Fruit fly (Drosophila melanogaster) whole organism: ENCODE results near the gene CG1847.

Experiments
- CG8478 ChIP-seq: fragments of >200 bp; optimal IDR thresholded peaks from 2 replicates; lab custom pipeline; 2018; ENCODE audit warnings: inconsistent platforms
- Dll ChIP-seq: fragments of >200 bp; optimal IDR thresholded peaks from 2 replicates; lab custom pipeline; 2017
- EcR ChIP-seq, 2 experiments: fragments of >200 bp; optimal IDR thresholded peaks; 2 replicates each; lab custom pipeline; 2017; ENCODE audit warnings: missing biosample characterization in 2 of 2, missing genetic modification characterization in 2 of 2, missing genetic modification reagents in 2 of 2
- psq ChIP-seq: fragments of >200 bp; optimal IDR thresholded peaks from 2 replicates; lab custom pipeline; 2017

DNA sequence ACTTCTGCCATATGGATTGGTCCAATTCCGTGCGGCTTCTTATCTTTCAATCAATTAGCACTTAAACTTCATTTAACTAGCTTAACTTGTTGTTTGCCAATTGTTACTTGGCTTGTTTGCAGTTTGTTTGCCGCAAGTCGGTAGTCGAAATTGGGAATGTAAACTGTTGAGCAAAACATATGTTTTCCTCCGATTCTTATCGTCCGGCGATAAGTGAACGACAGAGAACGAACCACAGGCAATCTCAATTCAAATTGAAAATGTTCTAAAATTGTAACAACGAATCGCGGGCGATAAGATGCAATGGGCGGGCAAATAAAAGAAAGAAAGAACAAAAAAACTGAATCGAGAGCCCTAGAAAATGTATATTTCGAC, 10.5 kb upstream of the CG1847 start:
- TF ChIP-seq CG8478 (lab: Kevin White, UChicago) (no peak), psq (lab: Kevin White, UChicago) (no peak), EcR (GFP tag; optimal IDR thresholded peaks at IDR 0.05; lab: Kevin White, UChicago) (no peak), Dll (lab: Kevin White, UChicago) (no peak)
